Worm (Caenorhabditis elegans): ENCODE results near the gene clec-75.

DNA sequence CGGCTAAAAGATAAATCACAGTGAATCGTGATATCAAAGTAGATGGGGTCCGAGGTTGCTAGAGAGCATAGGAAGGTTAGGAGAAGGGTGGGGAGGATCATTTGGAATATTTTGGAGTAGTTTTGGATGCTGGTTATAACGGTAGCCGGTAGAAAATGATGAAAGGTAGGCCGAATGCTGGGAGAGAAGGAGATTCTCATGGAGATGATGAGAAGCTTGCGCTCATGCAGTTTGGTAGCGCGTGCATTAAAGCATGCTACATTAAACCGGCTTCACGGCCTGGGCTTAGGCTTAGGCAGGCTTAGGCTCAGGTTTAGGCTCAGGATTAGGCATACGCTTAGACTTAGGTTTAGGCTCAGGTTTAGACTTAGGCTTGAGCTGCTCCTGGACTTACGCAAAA is 33.8 kb downstream of the clec-75 start, which contains the start of gene F47C12.13:
- no peak for TF ChIP-seq dao-5 (tag; optimal IDR thresholded peaks at IDR 0.05)
- no peak for TF ChIP-seq him-1 (tag; optimal IDR thresholded peaks at IDR 0.05)
- TF ChIP-seq W03F9.2 (tag; optimal IDR thresholded peaks at IDR 0.05): no peak
